Worm (Caenorhabditis elegans) whole organism, early embryonic: ENCODE measurements around the gene F54B11.10.

ENCODE experiments used
- B0310.2 ChIP-seq: sonication (generic microtip); optimal IDR thresholded peaks from 2 replicates; lab custom pipeline; 2016; ENCODE audit warnings: mild to moderate bottlenecking, missing genetic modification characterization, missing compliant biosample characterization
- F13C5.2 ChIP-seq: sonication (generic microtip); optimal IDR thresholded peaks from 2 replicates; lab custom pipeline; 2017; ENCODE audit warnings: mild to moderate bottlenecking, missing genetic modification characterization, inconsistent platforms, missing compliant biosample characterization
- aly-1 ChIP-seq: sonication (generic microtip); optimal IDR thresholded peaks from 2 replicates; lab custom pipeline; 2016; ENCODE audit warnings: missing genetic modification characterization, missing compliant biosample characterization
- ama-1 ChIP-seq: fragments of 150-350 bp; optimal IDR thresholded peaks from 2 replicates; lab custom pipeline; 2014
- ceh-13 ChIP-seq: fragments of 200-800 bp; sonication (Bioruptor generic); optimal IDR thresholded peaks from 2 replicates; lab custom pipeline; 2018; ENCODE audit warnings: mild to moderate bottlenecking, missing genetic modification characterization, missing compliant biosample characterization
- ceh-36 ChIP-seq: sonication (generic microtip); optimal IDR thresholded peaks from 2 replicates; lab custom pipeline; 2016; ENCODE audit warnings: missing genetic modification characterization, inconsistent platforms, missing compliant biosample characterization
- ets-7 ChIP-seq: sonication (generic microtip); optimal IDR thresholded peaks from 2 replicates; lab custom pipeline; 2016; ENCODE audit warnings: missing genotype, missing genetic modification characterization, missing compliant biosample characterization
- flt-1 ChIP-seq: fragments of 200-800 bp; sonication (Bioruptor generic); IDR thresholded peaks from 2 replicates; pipeline ENCODE4 v1.3.6; 2022; ENCODE audit warnings: missing genetic modification characterization, missing compliant biosample characterization
- hmbx-1 ChIP-seq: sonication (generic microtip); optimal IDR thresholded peaks from 2 replicates; lab custom pipeline; 2016; ENCODE audit warnings: mild to moderate bottlenecking, missing genetic modification characterization, missing compliant biosample characterization
- hmg-4 ChIP-seq: fragments of 200-800 bp; sonication (Bioruptor generic); optimal IDR thresholded peaks from 2 replicates; lab custom pipeline; 2018; ENCODE audit warnings: mild to moderate bottlenecking, missing genetic modification characterization, missing compliant biosample characterization
- hnd-1 ChIP-seq: sonication (generic microtip); optimal IDR thresholded peaks from 2 replicates; lab custom pipeline; 2016; ENCODE audit warnings: missing genetic modification characterization, missing compliant biosample characterization
- pes-1 ChIP-seq: fragments of 200-800 bp; sonication (Bioruptor generic); IDR thresholded peaks from 2 replicates; pipeline ENCODE4 v1.3.6; 2022; ENCODE audit warnings: missing genetic modification reagents, missing genetic modification characterization, missing compliant biosample characterization
- scrt-1 ChIP-seq: fragments of 200-800 bp; sonication (Bioruptor generic); IDR thresholded peaks from 2 replicates; pipeline ENCODE4 v1.3.6; 2022; ENCODE audit warnings: missing genetic modification characterization, missing compliant biosample characterization
- sea-1 ChIP-seq: fragments of 200-800 bp; sonication (Bioruptor generic); conservative IDR thresholded peaks from 2 replicates; pipeline ENCODE4 v1.3.6; 2022; ENCODE audit warnings: missing genetic modification characterization, missing compliant biosample characterization
- tbx-11 ChIP-seq: fragments of 200-800 bp; sonication (Bioruptor generic); IDR thresholded peaks from 2 replicates; pipeline ENCODE4 v1.3.6; 2022; ENCODE audit warnings: missing genetic modification characterization, missing compliant biosample characterization
- tbx-37 ChIP-seq: fragments of 200-800 bp; sonication (Bioruptor generic); conservative IDR thresholded peaks from 2 replicates; pipeline ENCODE4 v1.3.6; 2022; ENCODE audit warnings: missing genetic modification reagents, missing genetic modification characterization, missing compliant biosample characterization
- tra-4 ChIP-seq: sonication (generic microtip); optimal IDR thresholded peaks from 2 replicates; lab custom pipeline; 2017; ENCODE audit warnings: missing genetic modification characterization, missing compliant biosample characterization

Gene F54B11.10

DNA sequence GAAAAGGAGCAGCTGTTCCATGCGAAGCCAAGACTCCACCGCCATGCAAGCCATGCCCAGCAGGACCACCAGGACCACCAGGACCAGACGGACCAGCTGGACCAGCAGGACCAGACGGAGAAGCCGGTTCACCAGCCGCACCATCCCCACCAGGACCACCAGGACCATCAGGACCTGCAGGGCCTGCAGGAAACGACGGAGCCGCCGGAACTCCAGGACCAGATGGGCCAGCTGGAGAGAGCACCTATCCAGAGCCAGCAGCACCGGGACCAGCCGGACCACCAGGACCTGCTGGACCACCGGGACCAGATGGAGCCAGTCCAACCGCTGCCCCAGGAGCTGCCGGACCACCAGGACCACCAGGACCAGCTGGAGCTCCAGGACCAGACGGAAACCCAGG lies 10.0 kb downstream of the F54B11.10 start:
- no peak for TF ChIP-seq tra-4 (tag; lab: Kevin White, UChicago)
- peak; percentile 49 for TF ChIP-seq aly-1 (tag; lab: Kevin White, UChicago)
- TF ChIP-seq ceh-36 (tag; lab: Kevin White, UChicago): no peak
- TF ChIP-seq scrt-1: 0 out of 2 replicates have a peak, but pooled peaks have one; percentile 7
- TF ChIP-seq tbx-11 (GFP tag; lab: Robert Waterston, UW): no peak

ce11 chrX:13592367-13592766 lies 10.4 kb downstream of the F54B11.10 start, which contains the start of gene F54B11.4:
Gene F54B11.4, plus strand, starts transcription at chrX:13592667.
- TF ChIP-seq aly-1 (tag; lab: Kevin White, UChicago): no peak
- no peak for TF ChIP-seq tbx-37 (GFP tag; lab: Robert Waterston, UW)

DNA sequence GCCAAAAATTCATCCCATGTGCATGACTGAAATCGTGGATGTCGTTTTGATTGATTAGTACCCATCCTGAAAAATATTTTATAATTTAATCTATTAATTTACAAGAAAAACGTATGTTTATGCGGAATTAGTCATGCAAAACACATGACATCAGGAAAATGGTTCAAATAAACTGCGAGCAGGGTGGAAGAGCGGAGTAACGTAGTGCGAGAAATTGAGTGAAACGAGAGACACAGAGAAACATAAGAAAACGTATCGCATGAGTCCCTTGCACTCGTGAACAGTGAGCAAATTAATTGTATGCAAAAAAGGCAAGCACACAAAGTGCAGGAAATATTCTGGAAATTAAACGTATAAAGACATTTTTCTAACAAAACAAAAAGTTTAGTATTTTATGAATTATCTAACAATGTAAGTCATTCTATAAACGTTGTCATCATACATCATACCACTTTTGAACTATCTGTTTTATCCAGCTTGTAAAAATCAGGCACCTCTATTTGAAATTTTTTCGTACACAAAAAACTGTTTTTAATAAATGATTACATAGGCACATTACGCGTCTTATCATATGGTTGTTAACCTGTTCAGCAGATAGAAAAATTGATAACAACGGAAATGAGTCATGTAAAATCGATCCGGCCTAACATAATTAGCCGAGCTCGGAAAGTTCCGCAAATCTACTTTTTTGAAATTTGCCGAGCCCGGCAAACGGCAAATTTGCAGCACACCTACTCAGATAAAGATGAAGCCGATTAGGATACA lies 14.3 kb downstream of the F54B11.10 start, which contains the start of gene F54B11.5:
TSS of gene F54B11.5 (minus strand) at position 66 of the 765 bp plus-strand sequence.
- TF ChIP-seq hnd-1 (tag; lab: Kevin White, UChicago) (no peak), ceh-13 (no peak), hmg-4 (GFP tag; lab: Kevin White, UChicago) (no peak), F13C5.2 (tag; lab: Kevin White, UChicago) (peak; percentile 36), ama-1 (no peak), tbx-37 (GFP tag; lab: Robert Waterston, UW) (no peak), tra-4 (tag; lab: Kevin White, UChicago) (no peak), flt-1 (no peak)

- TF ChIP-seq tbx-37 (GFP tag; lab: Robert Waterston, UW) (0 out of 2 replicates have a peak, but pooled peaks have one; percentile 28), hmbx-1 (no peak), ets-7 (tag; lab: Kevin White, UChicago) (no peak), ama-1 (no peak), flt-1 (no peak), tbx-11 (GFP tag; lab: Robert Waterston, UW) (no peak), sea-1 (GFP tag; lab: Robert Waterston, UW) (no peak), F13C5.2 (tag; lab: Kevin White, UChicago) (peak; percentile 77), aly-1 (tag; lab: Kevin White, UChicago) (no peak), ceh-36 (tag; lab: Kevin White, UChicago) (peak; percentile 43), hmg-4 (GFP tag; lab: Kevin White, UChicago) (peak; percentile 36)
Measured at ce11 chrX:13598021-13598499, 16.1 kb downstream of the F54B11.10 start, which contains the start of gene bra-1. Gene bra-1, plus strand, starts transcription at chrX:13598449.

- no peak for TF ChIP-seq tbx-11 (GFP tag; lab: Robert Waterston, UW)
- TF ChIP-seq hmbx-1: no peak
- TF ChIP-seq hmg-4 (GFP tag; lab: Kevin White, UChicago): no peak
- TF ChIP-seq tra-4 (tag; lab: Kevin White, UChicago): no peak
- TF ChIP-seq scrt-1: no peak
- TF ChIP-seq ets-7 (tag; lab: Kevin White, UChicago): no peak
- TF ChIP-seq tbx-37 (GFP tag; lab: Robert Waterston, UW): no peak
- no peak for TF ChIP-seq ceh-36 (tag; lab: Kevin White, UChicago)
- no peak for TF ChIP-seq hnd-1 (tag; lab: Kevin White, UChicago)
- TF ChIP-seq F13C5.2 (tag; lab: Kevin White, UChicago): no peak
- no peak for TF ChIP-seq ama-1
- no peak for TF ChIP-seq ceh-13
- TF ChIP-seq aly-1 (tag; lab: Kevin White, UChicago): no peak
- no peak for TF ChIP-seq flt-1
- no peak for TF ChIP-seq sea-1 (GFP tag; lab: Robert Waterston, UW)
- TF ChIP-seq pes-1 (GFP tag; lab: Robert Waterston, UW): no peak
- TF ChIP-seq B0310.2 (tag; lab: Kevin White, UChicago): no peak
Measured at ce11 chrX:13600136-13600535, 18.2 kb downstream of the F54B11.10 start, which contains the start of gene F54B11.7. Gene F54B11.7, plus strand, starts transcription at chrX:13600436.

ce11 chrX:13603826-13604225 lies 21.9 kb downstream of the F54B11.10 start, which contains the start of gene F54B11.8:
Gene F54B11.8, minus strand, starts transcription at chrX:13603926.
- TF ChIP-seq aly-1 (tag; lab: Kevin White, UChicago) (no peak), hmg-4 (GFP tag; lab: Kevin White, UChicago) (no peak), pes-1 (GFP tag; lab: Robert Waterston, UW) (no peak), sea-1 (GFP tag; lab: Robert Waterston, UW) (no peak)

- no peak for TF ChIP-seq F13C5.2 (tag; lab: Kevin White, UChicago)
- TF ChIP-seq ets-7 (tag; lab: Kevin White, UChicago): no peak
- TF ChIP-seq ama-1: no peak
- TF ChIP-seq ceh-36 (tag; lab: Kevin White, UChicago): no peak
- TF ChIP-seq tbx-37 (GFP tag; lab: Robert Waterston, UW): no peak
- no peak for TF ChIP-seq tra-4 (tag; lab: Kevin White, UChicago)
- no peak for TF ChIP-seq tbx-11 (GFP tag; lab: Robert Waterston, UW)
- no peak for TF ChIP-seq hmg-4 (GFP tag; lab: Kevin White, UChicago)
Measured at ce11 chrX:13604946-13605617, 23.2 kb downstream of the F54B11.10 start, which contains the start of gene F54B11.9. Gene F54B11.9, plus strand, starts transcription at chrX:13605567.
